Worm (Caenorhabditis elegans): Measurements from ENCODE around the gene K11E4.6.

The K11E4.6 gene

ce11 chrX:13724364-13724763 lies at the start of gene K11E4.6:
Gene K11E4.6, plus strand, starts transcription at chrX:13724664.
- TF ChIP-seq ceh-16 (tag; optimal IDR thresholded peaks at IDR 0.05) (no peak), Y55F3AM.14 (GFP tag; optimal IDR thresholded peaks at IDR 0.05) (no peak), lin-39 (tag; optimal IDR thresholded peaks at IDR 0.05) (no peak), ama-1 (optimal IDR thresholded peaks at IDR 0.05) (no peak), R02D3.7 (tag; optimal IDR thresholded peaks at IDR 0.05) (no peak), nhr-129 (tag; optimal IDR thresholded peaks at IDR 0.05) (no peak)

- TF ChIP-seq ztf-1 (GFP tag; conservative IDR thresholded peaks at IDR 0.05) (no peak), sma-3 (GFP tag; optimal IDR thresholded peaks at IDR 0.05) (peak; percentile 27), crh-2 (tag; optimal IDR thresholded peaks at IDR 0.05) (no peak), elt-1 (tag; optimal IDR thresholded peaks at IDR 0.05) (no peak), ztf-11 (tag; optimal IDR thresholded peaks at IDR 0.05) (no peak), nhr-6 (tag; optimal IDR thresholded peaks at IDR 0.05) (no peak), nhr-21 (tag; optimal IDR thresholded peaks at IDR 0.05) (no peak), sma-9 (GFP tag; optimal IDR thresholded peaks at IDR 0.05) (no peak), sma-9 (tag; optimal IDR thresholded peaks at IDR 0.05) (no peak), nhr-12 (tag; optimal IDR thresholded peaks at IDR 0.05) (no peak), blmp-1 (tag; optimal IDR thresholded peaks at IDR 0.05; ENCODE audit: insufficient read depth) (no peak), nhr-237 (tag; optimal IDR thresholded peaks at IDR 0.05) (no peak), dmd-4 (tag; optimal IDR thresholded peaks at IDR 0.05) (no peak), F13H6.1 (tag; optimal IDR thresholded peaks at IDR 0.05) (peak; percentile 59), R02D3.7 (tag; optimal IDR thresholded peaks at IDR 0.05) (no peak), unc-39 (tag; optimal IDR thresholded peaks at IDR 0.05) (no peak), nhr-10 (tag; optimal IDR thresholded peaks at IDR 0.05) (no peak), ztf-4 (tag; optimal IDR thresholded peaks at IDR 0.05) (no peak), ama-1 (optimal IDR thresholded peaks at IDR 0.05) (no peak), peb-1 (tag; optimal IDR thresholded peaks at IDR 0.05) (peak; percentile 15), ceh-82 (tag; optimal IDR thresholded peaks at IDR 0.05) (no peak), zag-1 (tag; optimal IDR thresholded peaks at IDR 0.05) (no peak), lin-11 (tag; optimal IDR thresholded peaks at IDR 0.05) (no peak), ceh-16 (tag; optimal IDR thresholded peaks at IDR 0.05) (no peak), mdl-1 (tag; optimal IDR thresholded peaks at IDR 0.05) (no peak)
Observed at ce11 chrX:13675444-13675843, 49.0 kb upstream of the K11E4.6 start.

ce11 chrX:13676892-13677291 lies 47.6 kb upstream of the K11E4.6 start, which contains the start of gene gck-4:
Gene gck-4, plus strand, starts transcription at chrX:13677192.
- no peak for TF ChIP-seq mbf-1 (tag; optimal IDR thresholded peaks at IDR 0.05)
- TF ChIP-seq blmp-1 (tag; optimal IDR thresholded peaks at IDR 0.05; ENCODE audit: insufficient read depth): peak; percentile 9

- no peak for TF ChIP-seq ama-1 (optimal IDR thresholded peaks at IDR 0.05)
- TF ChIP-seq nhr-77 (tag; optimal IDR thresholded peaks at IDR 0.05): no peak
- no peak for TF ChIP-seq unc-62 (GFP tag; optimal IDR thresholded peaks at IDR 0.05)
- peak; percentile 47 for TF ChIP-seq sma-9 (GFP tag; optimal IDR thresholded peaks at IDR 0.05)
- no peak for TF ChIP-seq sma-9 (tag; optimal IDR thresholded peaks at IDR 0.05)
- no peak for TF ChIP-seq ztf-1 (GFP tag; conservative IDR thresholded peaks at IDR 0.05)
- TF ChIP-seq fos-1 (tag; optimal IDR thresholded peaks at IDR 0.05): peak; percentile 59
- TF ChIP-seq crh-2 (tag; optimal IDR thresholded peaks at IDR 0.05): peak; percentile 22
Observed at ce11 chrX:13685725-13686124, 38.7 kb upstream of the K11E4.6 start.

- TF ChIP-seq elt-3 (tag; optimal IDR thresholded peaks at IDR 0.05) (no peak), mdl-1 (tag; optimal IDR thresholded peaks at IDR 0.05) (peak in 1 of 2 experiments; percentile 30), zag-1 (tag; optimal IDR thresholded peaks at IDR 0.05) (peak; percentile 25), lin-13 (GFP tag; optimal IDR thresholded peaks at IDR 0.05) (peak; percentile 13), Y55F3AM.14 (GFP tag; optimal IDR thresholded peaks at IDR 0.05) (peak; percentile 63), mab-5 (tag; optimal IDR thresholded peaks at IDR 0.05) (peak; percentile 35), gmeb-1 (tag; optimal IDR thresholded peaks at IDR 0.05) (no peak), blmp-1 (tag; optimal IDR thresholded peaks at IDR 0.05; ENCODE audit: insufficient read depth) (peak; percentile 12), fos-1 (tag; optimal IDR thresholded peaks at IDR 0.05) (peak; percentile 52), ceh-16 (tag; optimal IDR thresholded peaks at IDR 0.05) (peak; percentile 68), nhr-129 (tag; optimal IDR thresholded peaks at IDR 0.05) (peak; percentile 73), alr-1 (tag; optimal IDR thresholded peaks at IDR 0.05) (no peak), F13H6.1 (tag; optimal IDR thresholded peaks at IDR 0.05) (peak; percentile 61), sma-3 (GFP tag; optimal IDR thresholded peaks at IDR 0.05) (peak; percentile 14), unc-55 (GFP tag; optimal IDR thresholded peaks at IDR 0.05) (peak; percentile 70), C34F6.9 (tag; optimal IDR thresholded peaks at IDR 0.05) (peak; percentile 60), nhr-25 (tag; optimal IDR thresholded peaks at IDR 0.05) (peak; percentile 72), lsy-2 (tag; optimal IDR thresholded peaks at IDR 0.05) (peak in 1 of 2 experiments; percentile 58), crh-2 (tag; optimal IDR thresholded peaks at IDR 0.05) (peak; percentile 37), nhr-21 (tag; optimal IDR thresholded peaks at IDR 0.05) (peak; percentile 7), nhr-237 (tag; optimal IDR thresholded peaks at IDR 0.05) (no peak), ztf-1 (GFP tag; conservative IDR thresholded peaks at IDR 0.05) (no peak), nhr-6 (tag; optimal IDR thresholded peaks at IDR 0.05) (peak; percentile 14), sma-9 (GFP tag; optimal IDR thresholded peaks at IDR 0.05) (peak; percentile 66), sma-9 (tag; optimal IDR thresholded peaks at IDR 0.05) (no peak), ceh-82 (tag; optimal IDR thresholded peaks at IDR 0.05) (no peak)
Observed at ce11 chrX:13687111-13687512, 37.4 kb upstream of the K11E4.6 start.

All from whole organism, L2 larva.